Fruit fly (Drosophila melanogaster) whole organism, wandering third instar larva: ENCODE results near the gene dpr9.

ENCODE experiments used
- Abd-B ChIP-seq: fragments of >200 bp; optimal IDR thresholded peaks from 2 replicates; lab custom pipeline; 2017; ENCODE audit warnings: missing biosample characterization, missing genetic modification characterization
- CrebA ChIP-seq: fragments of 200-800 bp; sonication (Bioruptor generic); optimal IDR thresholded peaks from 2 replicates; lab custom pipeline; 2016; ENCODE audit warnings: missing biosample characterization, mild to moderate bottlenecking, missing genetic modification characterization, borderline replicate concordance
- Dfd ChIP-seq: fragments of >200 bp; optimal IDR thresholded peaks from 2 replicates; lab custom pipeline; 2017; ENCODE audit warnings: missing biosample characterization, missing genetic modification characterization
- Hnf4 ChIP-seq: fragments of 200-800 bp; sonication (Bioruptor generic); optimal IDR thresholded peaks from 2 replicates; lab custom pipeline; 2016; ENCODE audit warnings: missing biosample characterization, mild to moderate bottlenecking, missing genetic modification characterization
- N ChIP-seq: fragments of >200 bp; optimal IDR thresholded peaks from 2 replicates; lab custom pipeline; 2018; ENCODE audit warnings: missing biosample characterization, missing external identifiers, missing genetic modification characterization
- brk ChIP-seq: fragments of 200-800 bp; sonication (Bioruptor generic); optimal IDR thresholded peaks from 2 replicates; lab custom pipeline; 2016; ENCODE audit warnings: missing biosample characterization, mild to moderate bottlenecking, missing genetic modification characterization
- foxo ChIP-seq, 2 experiments: fragments of 200-800 bp; sonication (Bioruptor generic); optimal IDR thresholded peaks; 2 replicates in 1 of 2; 3 replicates in 1 of 2; lab custom pipeline; 2016 to 2017; ENCODE audit warnings: missing biosample characterization in 2 of 2, missing genetic modification characterization in 2 of 2
- pan ChIP-seq: fragments of >200 bp; optimal IDR thresholded peaks from 2 replicates; lab custom pipeline; 2017
- rgr ChIP-seq: fragments of 200-800 bp; sonication (Bioruptor generic); optimal IDR thresholded peaks from 3 replicates; lab custom pipeline; 2016; ENCODE audit warnings: missing biosample characterization, mild to moderate bottlenecking, missing genetic modification characterization
- sv ChIP-seq: fragments of 200-800 bp; sonication (Bioruptor generic); optimal IDR thresholded peaks from 3 replicates; lab custom pipeline; 2016; ENCODE audit warnings: missing biosample characterization, missing genetic modification characterization

DNA sequence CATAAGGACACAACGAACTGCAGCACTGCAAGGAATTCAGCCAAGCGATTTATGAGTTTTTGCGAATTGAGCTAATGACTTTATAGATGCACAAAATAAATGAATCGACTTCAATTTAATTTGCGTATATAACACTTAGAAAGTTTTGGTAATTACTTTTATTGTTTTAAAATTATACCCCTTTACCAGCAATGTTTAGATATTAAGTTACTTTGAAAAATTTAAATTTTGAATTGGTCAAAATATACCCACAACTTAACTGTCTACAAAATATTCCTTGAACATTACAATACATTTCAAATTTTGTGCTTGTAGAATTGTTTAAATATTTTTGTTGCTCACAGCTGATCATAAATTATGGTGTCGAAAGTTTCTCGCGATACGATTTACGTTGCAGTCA is 39.9 kb downstream of the dpr9 start, which contains the start of gene RpL10Aa:
- TF ChIP-seq sv (GFP tag; lab: Kevin White, UChicago) (no peak), brk (no peak), pan (lab: Kevin White, UChicago) (no peak), Dfd (no peak), N (no peak), rgr (GFP tag; lab: Kevin White, UChicago) (no peak), Abd-B (GFP tag; lab: Kevin White, UChicago) (no peak), CrebA (GFP tag; lab: Kevin White, UChicago) (no peak), foxo (GFP tag; optimal IDR thresholded peaks at IDR 0.05; lab: Kevin White, UChicago) (no peak), Hnf4 (GFP tag; lab: Kevin White, UChicago) (no peak)
